Worm (Caenorhabditis elegans): ENCODE measurements around the gene lgc-13.

ce11 chrX:12093043-12093442, 15.9 kb upstream of the lgc-13 start, which contains the start of gene W03G11.4:
- TF ChIP-seq lin-39 (tag; optimal IDR thresholded peaks at IDR 0.05) (no peak), egl-27 (tag; optimal IDR thresholded peaks at IDR 0.05) (no peak), nhr-6 (tag; optimal IDR thresholded peaks at IDR 0.05) (no peak), ceh-82 (tag; optimal IDR thresholded peaks at IDR 0.05) (no peak), snpc-4 (tag; optimal IDR thresholded peaks at IDR 0.05) (no peak), skn-1 (tag; optimal IDR thresholded peaks at IDR 0.05) (no peak), nhr-237 (tag; optimal IDR thresholded peaks at IDR 0.05) (no peak)
